Worm (Caenorhabditis elegans): Measurements from ENCODE around the gene rpl-43.

DNA sequence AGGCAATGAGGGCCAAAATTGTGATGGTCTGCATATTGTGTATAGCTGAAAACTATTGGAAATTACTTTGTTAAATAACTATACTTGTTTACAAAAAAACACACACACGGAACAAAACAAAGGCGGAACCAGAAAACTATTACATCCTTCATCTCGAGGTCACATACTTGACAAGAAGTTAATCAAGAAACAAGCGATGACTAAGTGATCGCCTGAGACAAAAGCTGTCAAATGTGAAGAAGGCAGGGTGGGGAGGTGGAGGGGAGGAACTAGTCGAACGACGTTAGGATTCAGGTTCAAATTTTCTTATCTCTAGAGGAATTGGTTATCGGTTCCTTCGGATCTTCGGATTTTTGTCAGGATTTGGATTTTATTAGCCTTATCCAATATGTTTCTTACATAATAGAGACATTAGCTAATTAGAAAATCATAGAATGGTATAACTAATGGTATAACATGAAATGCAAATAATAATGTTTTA, 45.9 kb upstream of the rpl-43 start, which contains the start of gene cpg-7:
- TF ChIP-seq jun-1 (tag; optimal IDR thresholded peaks at IDR 0.05) = no peak
- no peak for TF ChIP-seq ceh-9 (tag; optimal IDR thresholded peaks at IDR 0.05)
- TF ChIP-seq lin-15B (tag; optimal IDR thresholded peaks at IDR 0.05) = no peak
- TF ChIP-seq unc-39 (tag; optimal IDR thresholded peaks at IDR 0.05) = no peak
- TF ChIP-seq ama-1 (optimal IDR thresholded peaks at IDR 0.05) = peak; percentile 44
- TF ChIP-seq snpc-4 (tag; optimal IDR thresholded peaks at IDR 0.05) = no peak
- TF ChIP-seq nhr-25 (tag; optimal IDR thresholded peaks at IDR 0.05) = peak; percentile 72
- TF ChIP-seq ztf-4 (tag; optimal IDR thresholded peaks at IDR 0.05) = no peak
- TF ChIP-seq elt-1 (tag; optimal IDR thresholded peaks at IDR 0.05) = no peak
- TF ChIP-seq mml-1 (tag; optimal IDR thresholded peaks at IDR 0.05) = no peak
- TF ChIP-seq nhr-237 (tag; optimal IDR thresholded peaks at IDR 0.05) = no peak
- TF ChIP-seq nhr-77 (tag; optimal IDR thresholded peaks at IDR 0.05) = no peak

Data from whole organism, L3 larva.